Worm (Caenorhabditis elegans) whole organism, young adult: Measurements from ENCODE around the gene T26H5.8.

Experiments used
- B0261.1 ChIP-seq: sonication (generic microtip); optimal IDR thresholded peaks from 2 replicates; lab custom pipeline; 2016; ENCODE audit warnings: mild to moderate bottlenecking, missing genetic modification characterization, moderate library complexity, missing compliant biosample characterization
- B0336.3 ChIP-seq: fragments of 200-800 bp; sonication (Bioruptor generic); IDR thresholded peaks from 2 replicates; pipeline ENCODE4 v1.3.6; 2022; ENCODE audit warnings: missing genetic modification characterization, missing compliant biosample characterization
- D2030.7 ChIP-seq: fragments of 200-800 bp; sonication (Bioruptor generic); IDR thresholded peaks from 2 replicates; pipeline ENCODE4 v1.3.6; 2022; ENCODE audit warnings: missing genetic modification reagents, missing genetic modification characterization, missing compliant biosample characterization
- F52B5.7 ChIP-seq: sonication (generic microtip); optimal IDR thresholded peaks from 2 replicates; lab custom pipeline; 2016; ENCODE audit warnings: mild to moderate bottlenecking, missing genetic modification characterization, missing compliant biosample characterization
- T26A5.8 ChIP-seq: sonication (generic microtip); optimal IDR thresholded peaks from 2 replicates; lab custom pipeline; 2016; ENCODE audit warnings: missing genetic modification characterization, missing compliant biosample characterization
- Y53G8AR.9 ChIP-seq: fragments of 200-800 bp; sonication (Bioruptor generic); conservative IDR thresholded peaks from 2 replicates; pipeline ENCODE4 v1.3.6; 2022; ENCODE audit warnings: missing genetic modification reagents, missing genetic modification characterization, missing compliant biosample characterization
- Y56A3A.18 ChIP-seq: fragments of 200-800 bp; sonication (Bioruptor generic); IDR thresholded peaks from 2 replicates; pipeline ENCODE4 v1.3.6; 2022; ENCODE audit warnings: missing genetic modification reagents, missing genetic modification characterization, missing compliant biosample characterization
- Y67H2A.10 ChIP-seq: fragments of 200-800 bp; sonication (Bioruptor generic); conservative IDR thresholded peaks from 2 replicates; pipeline ENCODE4 v1.3.6; 2022; ENCODE audit warnings: missing genetic modification reagents, missing genetic modification characterization, missing compliant biosample characterization
- Y95B8A.8 ChIP-seq: fragments of 200-800 bp; sonication (Bioruptor generic); IDR thresholded peaks from 2 replicates; pipeline ENCODE4 v1.3.6; 2022; ENCODE audit warnings: missing genetic modification reagents, missing genetic modification characterization, missing compliant biosample characterization
- athp-1 ChIP-seq: sonication (generic microtip); optimal IDR thresholded peaks from 2 replicates; lab custom pipeline; 2017; ENCODE audit warnings: mild to moderate bottlenecking, missing genetic modification characterization, missing compliant biosample characterization
- attf-6 ChIP-seq: fragments of 200-800 bp; sonication (Bioruptor generic); IDR thresholded peaks from 2 replicates; pipeline ENCODE4 v1.3.6; 2022; ENCODE audit warnings: missing genetic modification reagents, missing genetic modification characterization, missing compliant biosample characterization
- cebp-1 ChIP-seq, 2 experiments: fragments of 200-800 bp in 1 of 2; sonication (Bioruptor generic) in 1 of 2; sonication (generic microtip) in 1 of 2; IDR thresholded peaks in 1 of 2; optimal IDR thresholded peaks in 1 of 2; 2 replicates each; pipeline versions ENCODE4 v1.3.6 to Lab custom; 2017 to 2022; ENCODE audit warnings: missing compliant biosample characterization in 2 of 2, missing genetic modification characterization in 2 of 2, mild to moderate bottlenecking in 1 of 2, missing genetic modification reagents in 1 of 2, moderate library complexity in 1 of 2
- ceh-27 ChIP-seq: fragments of 200-800 bp; sonication (Bioruptor generic); optimal IDR thresholded peaks from 2 replicates; lab custom pipeline; 2018; ENCODE audit warnings: mild to moderate bottlenecking, missing genetic modification characterization, moderate library complexity, missing compliant biosample characterization
- ceh-40 ChIP-seq: fragments of 200-800 bp; sonication (Bioruptor generic); IDR thresholded peaks from 2 replicates; pipeline ENCODE4 v1.3.6; 2022; ENCODE audit warnings: missing genetic modification characterization, missing compliant biosample characterization
- chd-7 ChIP-seq: sonication (generic microtip); optimal IDR thresholded peaks from 2 replicates; lab custom pipeline; 2016; ENCODE audit warnings: mild to moderate bottlenecking, missing genetic modification characterization, moderate library complexity, missing compliant biosample characterization
- dox-1 ChIP-seq: fragments of 200-800 bp; sonication (Bioruptor generic); IDR thresholded peaks from 2 replicates; pipeline ENCODE4 v1.3.6; 2022; ENCODE audit warnings: missing genetic modification reagents, missing genetic modification characterization, missing compliant biosample characterization
- efl-1 ChIP-seq: fragments of 150-350 bp; optimal IDR thresholded peaks from 2 replicates; lab custom pipeline; 2014; ENCODE audit warnings: missing biosample characterization, missing genetic modification reagents, missing genetic modification characterization
- egl-18 ChIP-seq: fragments of 200-800 bp; sonication (Bioruptor generic); IDR thresholded peaks from 2 replicates; pipeline ENCODE4 v1.3.6; 2022; ENCODE audit warnings: missing genetic modification reagents, missing genetic modification characterization, missing compliant biosample characterization
- egl-44 ChIP-seq: fragments of 200-800 bp; sonication (Bioruptor generic); IDR thresholded peaks from 2 replicates; pipeline ENCODE4 v1.3.6; 2022; ENCODE audit warnings: missing genetic modification reagents, missing genetic modification characterization, missing compliant biosample characterization
- ekl-4 ChIP-seq: fragments of 200-800 bp; sonication (Bioruptor generic); IDR thresholded peaks from 2 replicates; pipeline ENCODE4 v1.3.6; 2022; ENCODE audit warnings: missing genetic modification reagents, missing genetic modification characterization, missing compliant biosample characterization
- fkh-3 ChIP-seq: sonication (generic microtip); optimal IDR thresholded peaks from 2 replicates; lab custom pipeline; 2016; ENCODE audit warnings: mild to moderate bottlenecking, missing genetic modification characterization, missing compliant biosample characterization
- gei-17 ChIP-seq: fragments of 200-800 bp; sonication (Bioruptor generic); optimal IDR thresholded peaks from 2 replicates; lab custom pipeline; 2018; ENCODE audit warnings: mild to moderate bottlenecking, missing genetic modification characterization, missing compliant biosample characterization
- him-1 ChIP-seq: sonication (generic microtip); optimal IDR thresholded peaks from 2 replicates; lab custom pipeline; 2016; ENCODE audit warnings: missing genotype, missing genetic modification reagents, missing genetic modification characterization, missing compliant biosample characterization
- hlh-12 ChIP-seq: sonication (generic microtip); optimal IDR thresholded peaks from 2 replicates; lab custom pipeline; 2016; ENCODE audit warnings: missing genetic modification characterization, missing compliant biosample characterization
- hmg-20 ChIP-seq: fragments of 200-800 bp; sonication (Bioruptor generic); IDR thresholded peaks from 2 replicates; pipeline ENCODE4 v1.3.6; 2022; ENCODE audit warnings: missing genetic modification reagents, missing genetic modification characterization, missing compliant biosample characterization
- hsf-1 ChIP-seq: fragments of 200-800 bp; sonication (Bioruptor generic); IDR thresholded peaks from 2 replicates; pipeline ENCODE4 v1.3.6; 2022; ENCODE audit warnings: missing genetic modification reagents, missing genetic modification characterization, missing compliant biosample characterization
- lag-1 ChIP-seq: fragments of 200-800 bp; sonication (Bioruptor generic); IDR thresholded peaks from 2 replicates; pipeline ENCODE4 v1.3.6; 2022; ENCODE audit warnings: missing genetic modification reagents, missing genetic modification characterization, missing compliant biosample characterization
- lin-35 ChIP-seq, 3 experiments: fragments of 150-350 bp in 2 of 3; sonication (generic microtip) in 1 of 3; optimal IDR thresholded peaks; 2 replicates each; lab custom pipeline; 2014 to 2018; ENCODE audit warnings: missing biosample characterization in 3 of 3, missing genetic modification characterization in 3 of 3, missing genetic modification reagents in 3 of 3
- lin-54 ChIP-seq: fragments of 200-800 bp; sonication (Bioruptor generic); optimal IDR thresholded peaks from 2 replicates; lab custom pipeline; 2018; ENCODE audit warnings: mild to moderate bottlenecking, missing genetic modification characterization, missing compliant biosample characterization
- lsl-1 ChIP-seq: fragments of 200-800 bp; sonication (Bioruptor generic); optimal IDR thresholded peaks from 2 replicates; lab custom pipeline; 2018; ENCODE audit warnings: mild to moderate bottlenecking, missing genetic modification characterization, moderate library complexity, missing compliant biosample characterization
- lsy-27 ChIP-seq: sonication (generic microtip); optimal IDR thresholded peaks from 2 replicates; lab custom pipeline; 2017; ENCODE audit warnings: missing genetic modification characterization, mild to moderate bottlenecking, missing compliant biosample characterization, antibody characterized with exemption, missing genotype, borderline replicate concordance; ENCODE audit not compliant: insufficient read depth
- madf-8 ChIP-seq: fragments of 200-800 bp; sonication (Bioruptor generic); conservative IDR thresholded peaks from 2 replicates; pipeline ENCODE4 v1.3.6; 2022; ENCODE audit warnings: missing genetic modification reagents, missing genetic modification characterization, missing compliant biosample characterization
- mcd-1 ChIP-seq: fragments of 200-800 bp; sonication (Bioruptor generic); IDR thresholded peaks from 2 replicates; pipeline ENCODE4 v1.3.6; 2022; ENCODE audit warnings: missing genetic modification reagents, missing genetic modification characterization, missing compliant biosample characterization
- mes-4 ChIP-seq: sonication (generic microtip); optimal IDR thresholded peaks from 2 replicates; lab custom pipeline; 2016; ENCODE audit warnings: missing genotype, missing genetic modification characterization, missing compliant biosample characterization
- mxl-1 ChIP-seq: sonication (generic microtip); optimal IDR thresholded peaks from 2 replicates; lab custom pipeline; 2016; ENCODE audit warnings: missing genetic modification characterization, missing compliant biosample characterization
- nhr-27 ChIP-seq: fragments of 200-800 bp; sonication (Bioruptor generic); optimal IDR thresholded peaks from 2 replicates; lab custom pipeline; 2018; ENCODE audit warnings: mild to moderate bottlenecking, missing genetic modification characterization, moderate library complexity, missing compliant biosample characterization
- nhr-90 ChIP-seq: sonication (generic microtip); optimal IDR thresholded peaks from 2 replicates; lab custom pipeline; 2016; ENCODE audit warnings: missing genotype, mild to moderate bottlenecking, missing genetic modification characterization, missing compliant biosample characterization
- pbrm-1 ChIP-seq: fragments of 200-800 bp; sonication (Bioruptor generic); IDR thresholded peaks from 2 replicates; pipeline ENCODE4 v1.3.6; 2022; ENCODE audit warnings: missing genetic modification reagents, missing genetic modification characterization, missing compliant biosample characterization
- rcor-1 ChIP-seq: fragments of 200-800 bp; sonication (Bioruptor generic); IDR thresholded peaks from 2 replicates; pipeline ENCODE4 v1.3.6; 2022; ENCODE audit warnings: missing genetic modification reagents, missing genetic modification characterization, missing compliant biosample characterization
- rpc-1 ChIP-seq, 2 experiments: fragments of 150-350 bp in 1 of 2; sonication (generic microtip) in 1 of 2; optimal IDR thresholded peaks; 2 replicates each; lab custom pipeline; 2014 to 2018; ENCODE audit warnings: missing biosample characterization in 1 of 2, missing genetic modification characterization in 1 of 2, missing genetic modification reagents in 1 of 2, missing genotype in 1 of 2
- somi-1 ChIP-seq: fragments of 200-800 bp; sonication (Bioruptor generic); optimal IDR thresholded peaks from 2 replicates; lab custom pipeline; 2018; ENCODE audit warnings: mild to moderate bottlenecking, missing genetic modification characterization, missing compliant biosample characterization
- tbx-9 ChIP-seq: sonication (generic microtip); optimal IDR thresholded peaks from 2 replicates; lab custom pipeline; 2016; ENCODE audit warnings: borderline replicate concordance, missing genetic modification characterization, inconsistent platforms, missing compliant biosample characterization
- zfh-2 ChIP-seq: fragments of 200-800 bp; sonication (Bioruptor generic); conservative IDR thresholded peaks from 2 replicates; pipeline ENCODE4 v1.3.6; 2022; ENCODE audit warnings: missing genetic modification reagents, missing genetic modification characterization, missing compliant biosample characterization
- zim-3 ChIP-seq: sonication (generic microtip); optimal IDR thresholded peaks from 2 replicates; lab custom pipeline; 2017; ENCODE audit warnings: mild to moderate bottlenecking, missing genetic modification characterization, moderate library complexity, missing compliant biosample characterization
- ztf-22 ChIP-seq: fragments of 200-800 bp; sonication (Bioruptor generic); optimal IDR thresholded peaks from 2 replicates; lab custom pipeline; 2018; ENCODE audit warnings: mild to moderate bottlenecking, missing genetic modification characterization, moderate library complexity, missing compliant biosample characterization
- ztf-25 ChIP-seq: fragments of 200-800 bp; sonication (Bioruptor generic); IDR thresholded peaks from 2 replicates; pipeline ENCODE4 v1.3.6; 2022; ENCODE audit warnings: missing genetic modification reagents, missing genetic modification characterization, missing compliant biosample characterization
- ztf-26 ChIP-seq: sonication (generic microtip); optimal IDR thresholded peaks from 2 replicates; lab custom pipeline; 2017; ENCODE audit warnings: missing genetic modification characterization, missing compliant biosample characterization
- ztf-28 ChIP-seq: fragments of 200-800 bp; sonication (Bioruptor generic); IDR thresholded peaks from 2 replicates; pipeline ENCODE4 v1.3.6; 2022; ENCODE audit warnings: missing genetic modification reagents, missing genetic modification characterization, missing compliant biosample characterization

T26H5.8 gene

DNA sequence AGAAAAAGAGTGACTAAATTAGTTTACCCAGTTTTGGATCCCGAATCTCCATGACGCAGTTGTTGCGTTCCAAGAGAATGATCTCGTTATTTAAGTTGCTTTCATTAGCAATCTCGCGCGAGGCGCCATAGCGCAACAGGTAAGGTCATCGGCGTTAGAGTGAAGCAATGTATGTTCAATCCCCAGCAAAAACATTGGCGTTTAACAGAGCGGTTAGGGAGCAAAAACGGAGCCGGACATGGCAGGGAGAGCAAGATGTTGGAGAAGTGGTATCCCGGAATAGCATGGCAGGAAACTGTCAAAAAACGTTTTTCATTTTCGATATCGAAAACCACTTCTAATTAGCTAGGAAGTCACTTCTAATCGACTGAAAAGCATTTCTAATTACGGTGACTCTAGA lies 21.8 kb upstream of the T26H5.8 start (continued):
- TF ChIP-seq tbx-9, result no peak
- TF ChIP-seq nhr-27 (tag; lab: Kevin White, UChicago), result no peak
- no peak for TF ChIP-seq Y67H2A.10
- TF ChIP-seq lsl-1 (GFP tag; lab: Kevin White, UChicago), result peak; percentile 34
- 0 out of 2 replicates have a peak, but pooled peaks have one; percentile 51 for TF ChIP-seq hsf-1
- peak; percentile 21 for TF ChIP-seq F52B5.7 (tag; lab: Kevin White, UChicago)
- 0 out of 2 replicates have a peak, but pooled peaks have one; percentile 20 for TF ChIP-seq hmg-20
- no peak for TF ChIP-seq B0336.3 (GFP tag; lab: Robert Waterston, UW)
- no peak for TF ChIP-seq zfh-2 (GFP tag; lab: Robert Waterston, UW)
- TF ChIP-seq lin-35 (GFP tag; optimal IDR thresholded peaks at IDR 0.05; lab: Kevin White, UChicago), result no peak
- peak; percentile 2 for TF ChIP-seq somi-1 (GFP tag; lab: Kevin White, UChicago)
- TF ChIP-seq ekl-4 (GFP tag; lab: Robert Waterston, UW), result peak; percentile 31; the same call in 1 of the 2 replicates
- no peak for TF ChIP-seq ztf-22 (GFP tag; lab: Kevin White, UChicago)
- no peak for TF ChIP-seq ceh-40 (GFP tag; lab: Robert Waterston, UW)
- TF ChIP-seq gei-17 (GFP tag; lab: Kevin White, UChicago), result no peak
- TF ChIP-seq lin-54 (GFP tag; lab: Kevin White, UChicago), result peak; percentile 16
- no peak for TF ChIP-seq T26A5.8 (tag; lab: Kevin White, UChicago)
- no peak for TF ChIP-seq Y95B8A.8 (GFP tag; lab: Robert Waterston, UW)
- TF ChIP-seq chd-7 (tag; lab: Kevin White, UChicago), result no peak
- 0 out of 2 replicates have a peak, but pooled peaks have one; percentile 49 for TF ChIP-seq ztf-25 (GFP tag; lab: Robert Waterston, UW)
- no peak for TF ChIP-seq zim-3 (tag; lab: Kevin White, UChicago)
- TF ChIP-seq him-1, result peak; percentile 57
- peak; percentile 10 for TF ChIP-seq mxl-1 (tag; lab: Kevin White, UChicago)
- no peak for TF ChIP-seq cebp-1 (GFP tag; IDR thresholded peaks at IDR 0.05; lab: Robert Waterston, UW)
- TF ChIP-seq cebp-1 (tag; optimal IDR thresholded peaks at IDR 0.05; lab: Kevin White, UChicago), result no peak
- TF ChIP-seq egl-18 (GFP tag; lab: Robert Waterston, UW), result 0 out of 2 replicates have a peak, but pooled peaks have one; percentile 59
- 0 out of 2 replicates have a peak, but pooled peaks have one; percentile 30 for TF ChIP-seq lag-1
- TF ChIP-seq Y53G8AR.9 (GFP tag; lab: Robert Waterston, UW), result no peak
- peak; percentile 67 for TF ChIP-seq B0261.1 (tag; lab: Kevin White, UChicago)
- peak; percentile 17 for TF ChIP-seq athp-1 (tag; lab: Kevin White, UChicago)
- TF ChIP-seq fkh-3 (tag; lab: Kevin White, UChicago), result peak; percentile 32
- no peak for TF ChIP-seq mcd-1
- TF ChIP-seq attf-6, result peak; percentile 52; the same call in 1 of the 2 replicates
- TF ChIP-seq Y56A3A.18, result peak; percentile 69; the same call in 1 of the 2 replicates
- TF ChIP-seq mes-4, result peak; percentile 47
- peak; percentile 60 for TF ChIP-seq rpc-1 (optimal IDR thresholded peaks at IDR 0.05; lab: Kevin White, UChicago)
- TF ChIP-seq rpc-1 (tag; optimal IDR thresholded peaks at IDR 0.05; lab: Kevin White, UChicago), result peak; percentile 78
- no peak for TF ChIP-seq madf-8 (GFP tag; lab: Robert Waterston, UW)
- no peak for TF ChIP-seq efl-1 (GFP tag; lab: Kevin White, UChicago)
- no peak for TF ChIP-seq lsy-27 (tag; lab: Kevin White, UChicago)
- TF ChIP-seq dox-1 (GFP tag; lab: Robert Waterston, UW), result peak; percentile 43; the same call in 1 of the 2 replicates
- peak; percentile 80 for TF ChIP-seq D2030.7
- TF ChIP-seq ceh-27, result no peak
- TF ChIP-seq nhr-90, result peak; percentile 23
- no peak for TF ChIP-seq pbrm-1 (GFP tag; lab: Robert Waterston, UW)
- TF ChIP-seq ztf-28, result peak; percentile 44; the same call in 1 of the 2 replicates
- TF ChIP-seq egl-44 (GFP tag; lab: Robert Waterston, UW), result peak; percentile 67; the same call in 1 of the 2 replicates
- TF ChIP-seq hlh-12, result no peak
- TF ChIP-seq ztf-26, result no peak
- peak; percentile 55; the same call in 1 of the 2 replicates for TF ChIP-seq rcor-1 (GFP tag; lab: Robert Waterston, UW)
